Worm (Caenorhabditis elegans) whole organism, dauer: ENCODE results near the gene cacn-1.

Experiments
- unc-62 ChIP-seq: sonication (generic microtip); optimal IDR thresholded peaks from 2 replicates; lab custom pipeline; 2017; ENCODE audit warnings: missing biosample characterization, missing genetic modification reagents, missing genetic modification characterization

The cacn-1 gene

DNA sequence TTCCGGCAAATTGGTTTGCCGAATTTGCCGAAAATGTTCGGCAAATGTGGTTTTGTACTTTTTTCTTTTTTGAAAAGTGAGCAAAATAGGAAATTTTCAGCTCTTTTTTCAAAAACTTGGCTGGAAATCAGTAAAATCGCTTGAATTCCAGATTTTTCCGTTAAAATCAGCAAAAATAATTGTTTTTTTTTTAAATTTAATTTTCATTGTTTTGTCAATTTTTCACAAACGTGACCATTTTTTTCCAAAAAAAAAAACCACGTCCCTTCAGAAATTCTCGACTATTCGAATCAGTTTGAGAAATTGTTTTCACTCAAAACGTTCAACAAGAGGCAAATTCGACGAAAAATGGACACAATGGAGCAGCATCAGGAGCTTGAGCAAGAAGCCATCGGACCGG, 4.4 kb downstream of the cacn-1 start, which contains the start of gene K09E4.1:
Gene K09E4.1, plus strand, starts transcription at position 301 of the 400 bp plus-strand sequence.
- no peak for TF ChIP-seq unc-62

DNA sequence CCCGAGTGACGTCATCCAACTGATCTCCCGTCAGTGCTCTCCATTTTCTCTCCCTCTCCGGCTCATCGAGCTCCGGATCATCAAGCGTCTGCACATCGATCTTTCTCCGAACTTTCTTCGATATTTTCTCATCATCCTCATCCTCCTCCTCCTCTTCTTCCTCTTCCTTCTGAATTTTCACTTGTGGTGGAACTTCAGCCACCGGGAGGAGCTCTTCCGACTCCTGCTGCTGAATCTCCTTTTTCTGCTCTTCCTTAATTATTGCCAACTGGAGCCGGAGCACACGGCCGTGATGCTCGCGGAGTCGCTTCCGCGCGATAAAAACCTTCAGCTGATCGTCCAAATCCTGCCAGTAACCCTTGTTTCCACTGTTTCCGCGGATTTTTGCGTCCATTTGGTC, 5.6 kb downstream of the cacn-1 start:
- no peak for TF ChIP-seq unc-62

DNA sequence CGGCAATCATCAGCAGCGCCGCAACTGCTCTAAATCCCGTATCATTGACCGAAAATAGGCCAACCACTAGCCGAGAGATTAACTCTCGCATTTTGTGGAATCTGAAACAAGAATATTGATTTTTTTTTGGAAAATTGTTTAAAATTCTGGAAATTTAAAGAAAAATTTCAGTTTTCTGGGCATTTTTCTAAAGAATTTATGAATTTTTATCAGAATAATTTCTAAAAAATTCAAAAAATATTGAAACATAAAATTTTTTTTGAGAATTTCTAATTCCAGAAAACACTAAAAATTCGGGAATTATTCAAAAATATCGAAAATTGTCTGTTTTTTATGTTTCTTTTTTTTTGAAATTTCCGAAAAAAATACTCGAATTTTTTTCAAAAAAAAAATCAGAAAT, 9.2 kb downstream of the cacn-1 start, which contains the start of gene algn-3:
Gene algn-3, minus strand, starts transcription at position 101 of the 400 bp plus-strand sequence.
- no peak for TF ChIP-seq unc-62

DNA sequence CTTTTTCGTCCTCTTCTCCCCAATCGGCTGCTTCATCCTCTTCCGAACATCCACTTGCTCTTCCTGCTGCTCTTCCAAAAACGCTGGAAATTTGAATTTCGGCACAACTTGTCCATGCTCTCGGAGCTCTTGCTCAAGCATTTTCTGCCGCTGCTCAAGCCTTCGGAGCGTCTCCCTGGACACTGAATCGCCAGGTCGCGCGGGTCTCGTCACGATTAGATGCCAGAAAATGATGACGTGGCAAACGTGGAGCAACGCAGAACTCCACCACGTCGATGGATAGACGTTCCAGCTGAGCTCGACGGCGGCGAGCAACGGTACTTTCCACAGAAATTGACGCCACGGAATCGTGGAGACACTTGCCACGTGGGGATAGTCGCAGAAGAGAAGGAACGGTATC, 12.8 kb downstream of the cacn-1 start:
- no peak for TF ChIP-seq unc-62

DNA sequence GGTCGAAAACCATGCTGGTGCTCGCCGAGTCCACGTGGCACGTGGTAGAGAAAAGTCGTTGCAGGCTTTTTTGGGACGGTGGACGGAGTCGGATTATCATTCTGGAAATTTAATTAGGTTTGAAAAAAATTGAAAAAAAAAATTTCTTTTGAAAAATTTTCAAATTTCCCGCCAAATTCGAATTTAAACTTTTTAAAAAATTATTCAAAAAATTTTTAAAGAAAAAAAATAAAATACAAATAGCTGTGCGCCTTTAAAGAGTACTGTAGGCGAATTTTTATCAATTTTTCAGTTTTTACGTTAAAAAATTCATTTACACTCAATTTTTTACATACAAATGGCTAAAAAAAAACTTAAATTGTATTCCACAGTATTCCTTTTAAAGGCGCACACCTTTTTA, 15.1 kb downstream of the cacn-1 start, which contains the start of gene K09E4.3:
Gene K09E4.3, minus strand, starts transcription at position 101 of the 400 bp plus-strand sequence.
- TF ChIP-seq unc-62 = no peak

DNA sequence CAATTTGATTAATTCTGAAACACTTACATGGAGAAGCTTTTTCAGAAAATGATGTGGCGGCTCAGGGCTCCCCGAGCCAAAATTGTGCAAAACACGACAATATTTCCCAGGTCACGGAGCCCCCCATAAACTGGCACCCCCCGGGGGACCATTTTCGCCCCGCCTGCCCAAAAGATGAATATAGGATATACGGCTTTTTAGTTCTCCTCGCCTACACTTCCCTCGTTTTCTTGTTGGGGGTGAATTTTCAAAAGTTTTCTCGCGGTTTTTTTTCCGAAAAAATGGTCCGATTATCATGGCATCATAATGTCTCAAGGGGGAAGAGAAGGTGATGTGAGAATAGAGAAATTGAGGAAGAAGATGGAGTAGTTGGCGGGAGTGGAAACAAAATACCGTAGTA, 19.9 kb downstream of the cacn-1 start, which contains the start of gene K09E4.4:
Gene K09E4.4, minus strand, starts transcription at position 101 of the 400 bp plus-strand sequence.
- TF ChIP-seq unc-62 = no peak

ce11 chrII:14118391-14118790, 23.6 kb downstream of the cacn-1 start:
- TF ChIP-seq unc-62 = no peak

DNA sequence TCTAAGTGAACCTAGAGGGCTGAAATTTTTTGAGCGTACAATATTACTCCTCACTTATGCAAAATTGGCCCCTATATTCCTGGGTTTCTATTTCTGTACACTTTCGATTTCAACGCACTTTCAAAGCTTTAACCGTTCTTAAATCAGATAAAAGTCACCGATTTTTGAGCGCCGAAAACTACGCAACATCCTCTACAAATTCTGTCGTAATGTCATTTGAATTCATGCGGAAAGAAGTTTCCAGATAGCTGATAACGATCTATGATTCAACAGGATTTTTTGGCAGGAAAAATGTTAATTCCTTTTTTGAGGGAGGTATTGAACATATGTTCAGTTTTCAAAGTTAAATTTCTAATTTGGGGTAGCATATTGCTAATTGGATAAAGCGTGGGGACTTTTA, 29.1 kb downstream of the cacn-1 start:
- no peak for TF ChIP-seq unc-62

ce11 chrII:14109184-14109664, 32.7 kb downstream of the cacn-1 start, which contains the start of gene cpg-7:
cpg-7 (minus strand) TSS chrII:14109234.
- TF ChIP-seq unc-62 = no peak

- no peak for TF ChIP-seq unc-62
Measured at ce11 chrII:14106164-14106563, 35.8 kb downstream of the cacn-1 start.

DNA sequence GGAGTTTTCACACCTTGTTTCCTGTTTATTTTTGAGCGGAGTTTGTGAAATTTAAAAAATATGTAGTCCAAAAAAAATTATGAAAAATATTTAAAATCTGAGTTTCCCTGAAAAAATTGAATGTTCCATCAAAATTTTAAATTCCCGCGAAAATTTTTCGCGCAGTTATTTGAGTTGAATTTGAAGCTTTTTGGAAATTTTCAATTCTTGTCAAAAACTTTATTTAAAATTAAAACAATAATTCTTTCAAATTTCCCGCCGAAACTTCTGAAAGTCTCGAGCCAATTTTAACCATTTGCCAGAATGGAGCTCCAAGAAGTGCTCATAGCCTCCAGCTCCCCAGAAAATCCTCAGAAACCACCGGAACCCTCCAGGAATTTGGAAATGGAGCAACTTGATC, 37.5 kb downstream of the cacn-1 start, which contains the start of gene gur-4:
Gene gur-4, plus strand, starts transcription at position 301 of the 400 bp plus-strand sequence.
- TF ChIP-seq unc-62 = no peak

DNA sequence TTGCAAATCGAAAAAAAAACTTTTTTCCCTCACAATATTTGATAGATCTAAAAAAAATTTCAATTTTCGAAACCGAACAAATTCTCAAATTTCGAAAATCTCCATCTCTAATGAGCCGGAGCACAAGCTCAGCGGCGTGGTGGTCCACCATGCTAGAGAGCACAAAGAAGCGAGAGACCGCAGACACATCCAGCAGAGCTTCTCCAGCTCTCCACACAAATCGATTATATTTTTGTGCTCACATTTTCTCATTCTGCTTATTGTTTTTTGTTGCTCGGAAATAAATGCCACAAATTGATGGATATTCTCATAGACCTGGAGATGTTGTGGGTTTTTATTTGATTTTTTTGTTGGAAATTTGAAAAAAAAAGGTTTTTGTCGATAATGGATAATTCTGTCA, 39.8 kb downstream of the cacn-1 start:
- TF ChIP-seq unc-62 = no peak

DNA sequence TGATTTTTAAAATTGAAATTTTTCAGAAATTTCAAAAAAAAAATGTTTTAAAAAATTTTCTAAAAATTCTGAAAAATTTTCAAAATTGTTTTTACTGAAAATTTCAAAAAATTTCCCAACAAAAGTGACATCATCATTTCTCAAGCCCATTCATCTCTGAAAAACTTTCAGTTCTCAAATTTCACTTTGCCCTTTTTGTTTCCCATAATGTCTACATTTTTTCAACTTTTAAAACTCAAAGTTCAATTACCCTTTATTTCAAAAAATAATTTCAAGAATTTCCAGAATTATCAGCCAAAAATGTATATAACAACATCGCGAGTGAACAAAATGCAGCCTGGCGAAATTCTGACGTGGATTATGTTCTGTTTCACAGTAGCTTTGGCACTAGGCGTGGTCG, 41.0 kb downstream of the cacn-1 start, which contains the start of gene bkip-1:
Gene bkip-1, plus strand, starts transcription at position 301 of the 400 bp plus-strand sequence.
- no peak for TF ChIP-seq unc-62

DNA sequence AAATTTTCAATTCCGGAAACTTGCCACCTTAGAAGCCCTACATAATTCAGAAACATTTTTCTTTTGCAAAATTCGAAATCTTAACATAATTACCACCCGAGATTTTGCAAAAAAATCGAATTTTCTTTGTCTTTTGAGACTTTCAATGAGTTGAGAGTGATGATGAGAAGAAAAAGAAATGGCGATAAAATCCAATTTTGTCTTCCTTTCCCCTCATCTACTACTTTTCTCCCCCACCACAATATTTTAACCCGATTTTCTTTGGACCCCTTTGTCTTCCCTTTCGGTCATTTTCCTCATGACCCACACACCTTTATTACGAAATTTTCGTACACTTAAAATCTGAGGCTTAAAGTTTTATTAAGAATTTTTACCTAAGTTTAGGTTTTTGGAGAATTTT, 43.6 kb downstream of the cacn-1 start:
- no peak for TF ChIP-seq unc-62

DNA sequence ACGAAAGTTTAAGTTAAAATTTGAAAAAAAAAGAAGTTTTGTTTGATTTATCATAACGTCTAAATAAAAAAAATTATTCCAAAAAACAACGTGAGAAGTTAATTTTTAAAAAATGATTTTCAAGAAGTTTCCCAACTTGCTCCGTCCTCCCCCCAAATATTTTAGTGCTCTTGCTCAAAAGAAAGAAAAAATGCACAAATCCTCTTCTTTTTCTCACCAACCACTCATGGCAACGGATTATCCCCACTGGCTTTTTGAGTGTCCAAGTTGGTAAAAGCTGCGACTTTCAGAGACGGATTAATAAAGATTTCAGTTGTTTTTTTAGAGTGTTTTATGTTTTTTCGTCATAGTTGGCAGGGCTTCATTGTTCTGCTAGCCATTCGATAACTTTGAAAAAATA, 44.4 kb downstream of the cacn-1 start, which contains the start of gene Y39G8C.2:
Gene Y39G8C.2, minus strand, starts transcription at position 101 of the 400 bp plus-strand sequence.
- no peak for TF ChIP-seq unc-62

ce11 chrII:14096814-14097213, 45.1 kb downstream of the cacn-1 start:
- TF ChIP-seq unc-62 = no peak

ce11 chrII:14095875-14096274, 46.1 kb downstream of the cacn-1 start:
- TF ChIP-seq unc-62 = no peak

- no peak for TF ChIP-seq unc-62
Measured at ce11 chrII:14094590-14094989, 47.4 kb downstream of the cacn-1 start, which contains the start of gene col-87. col-87 (minus strand) TSS chrII:14094690.

DNA sequence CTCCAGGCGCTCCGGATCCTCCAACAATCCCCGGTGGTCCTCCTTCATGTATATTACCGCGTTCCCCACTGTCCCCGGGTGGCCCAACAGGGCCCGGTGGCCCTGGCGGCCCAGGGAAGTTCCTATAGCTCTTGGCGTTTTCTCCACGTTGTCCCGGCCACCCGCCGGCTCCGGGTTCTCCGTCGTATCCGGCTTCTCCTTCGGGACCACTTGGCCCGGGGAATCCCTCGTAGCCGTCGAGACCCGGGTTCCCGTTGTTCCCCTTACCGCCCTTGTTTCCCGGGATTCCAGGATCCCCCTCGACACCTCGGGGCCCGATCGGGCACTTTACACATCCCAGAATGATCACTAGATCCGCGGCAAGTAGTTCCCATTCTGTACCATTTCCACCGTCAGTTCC, 50.8 kb downstream of the cacn-1 start:
- TF ChIP-seq unc-62 = no peak
